Worm (Caenorhabditis elegans): Measurements from ENCODE around the gene ptr-22.

ptr-22 gene

DNA sequence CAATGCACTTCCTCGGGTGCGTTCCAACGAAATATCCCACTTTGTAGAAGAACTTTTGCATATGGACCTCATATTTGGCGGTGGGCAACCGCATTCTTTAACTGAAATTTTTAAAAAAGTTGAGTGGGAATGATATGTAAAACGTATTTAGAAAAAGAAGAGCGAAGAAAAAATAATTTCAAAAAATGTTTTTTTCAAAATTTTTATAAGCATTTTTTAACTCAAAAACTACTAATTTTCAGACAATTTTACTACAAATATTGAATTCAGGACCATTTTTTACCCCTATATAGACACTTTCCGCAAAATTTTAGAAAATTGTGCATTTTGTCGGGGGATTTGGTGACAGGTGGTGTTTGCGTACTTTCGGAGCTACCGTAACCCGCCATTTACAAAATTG lies at the start of gene ptr-22:
Gene ptr-22 (minus strand): TSS at position 101 of the 400 bp plus-strand sequence.
- TF ChIP-seq lin-15B (tag; optimal IDR thresholded peaks at IDR 0.05), result no peak
- TF ChIP-seq skn-1 (tag; optimal IDR thresholded peaks at IDR 0.05), result no peak
- TF ChIP-seq nhr-76 (tag; optimal IDR thresholded peaks at IDR 0.05), result no peak

DNA sequence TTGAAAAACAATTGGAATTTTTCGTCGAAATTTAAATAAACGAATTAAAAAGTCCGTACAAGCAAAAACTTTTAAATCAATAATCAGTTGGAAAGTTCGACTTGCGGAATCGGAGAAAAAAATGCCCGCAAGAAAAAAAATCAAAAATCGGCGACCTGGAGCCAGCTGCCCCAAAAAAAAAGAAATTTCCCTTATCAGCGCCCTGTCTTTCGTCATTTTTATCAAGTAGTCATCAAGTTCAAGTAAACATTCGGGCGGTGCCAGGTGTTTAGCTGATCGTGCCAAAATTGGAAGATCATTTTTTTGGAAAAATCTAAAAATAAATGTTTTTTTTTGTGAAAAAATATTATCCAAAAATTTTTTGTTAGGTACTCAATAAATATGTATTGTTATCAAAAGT lies 47.1 kb upstream of the ptr-22 start:
- TF ChIP-seq elt-2 (tag; optimal IDR thresholded peaks at IDR 0.05) (peak; percentile 75), nhr-28 (tag; optimal IDR thresholded peaks at IDR 0.05) (no peak), pha-4 (tag; optimal IDR thresholded peaks at IDR 0.05) (peak; percentile 35), pqm-1 (tag; optimal IDR thresholded peaks at IDR 0.05) (peak; percentile 24)

ce11 chrV:18977876-18978275 lies 46.7 kb upstream of the ptr-22 start, which contains the start of gene Y39B6A.41:
Gene Y39B6A.41 (minus strand): TSS chrV:18977976.
- no peak for TF ChIP-seq skn-1 (tag; optimal IDR thresholded peaks at IDR 0.05)
- TF ChIP-seq ztf-11 (tag; optimal IDR thresholded peaks at IDR 0.05), result no peak
- TF ChIP-seq ztf-4 (tag; optimal IDR thresholded peaks at IDR 0.05), result no peak
- TF ChIP-seq pqm-1 (tag; optimal IDR thresholded peaks at IDR 0.05), result no peak
- TF ChIP-seq nhr-76 (tag; optimal IDR thresholded peaks at IDR 0.05), result no peak
- no peak for TF ChIP-seq nhr-237 (tag; optimal IDR thresholded peaks at IDR 0.05)
- no peak for TF ChIP-seq mml-1 (tag; optimal IDR thresholded peaks at IDR 0.05)
- TF ChIP-seq jun-1 (tag; optimal IDR thresholded peaks at IDR 0.05), result no peak
- no peak for TF ChIP-seq ceh-28 (tag; optimal IDR thresholded peaks at IDR 0.05)
- TF ChIP-seq fkh-10 (GFP tag; optimal IDR thresholded peaks at IDR 0.05), result no peak
- no peak for TF ChIP-seq nhr-23 (tag; optimal IDR thresholded peaks at IDR 0.05)
- no peak for TF ChIP-seq ceh-16 (tag; optimal IDR thresholded peaks at IDR 0.05)
- TF ChIP-seq fos-1 (tag; optimal IDR thresholded peaks at IDR 0.05), result no peak
- TF ChIP-seq egl-5 (tag; optimal IDR thresholded peaks at IDR 0.05), result no peak
- no peak for TF ChIP-seq ZK546.5 (tag; optimal IDR thresholded peaks at IDR 0.05)
- no peak for TF ChIP-seq nhr-12 (tag; optimal IDR thresholded peaks at IDR 0.05)
- TF ChIP-seq elt-3 (tag; optimal IDR thresholded peaks at IDR 0.05), result no peak

DNA sequence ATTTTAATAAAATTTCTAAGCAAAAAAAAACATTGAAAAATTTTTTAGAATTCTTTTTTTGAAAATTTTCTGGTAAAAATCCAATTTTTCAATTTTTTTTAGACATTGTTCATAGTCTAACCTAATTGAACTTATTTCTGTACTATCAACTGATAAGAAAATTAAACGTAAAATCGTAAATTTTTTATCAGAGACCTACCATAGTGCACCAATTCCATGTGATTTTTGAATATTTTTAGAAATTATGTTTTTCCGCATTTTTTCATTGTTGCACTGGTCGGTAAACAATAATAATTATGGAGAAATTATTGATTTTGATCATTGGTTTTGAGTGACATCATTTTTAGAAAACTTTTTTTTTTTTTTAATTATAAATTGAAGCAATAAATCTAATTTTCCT lies 45.4 kb upstream of the ptr-22 start:
- TF ChIP-seq fos-1 (tag; optimal IDR thresholded peaks at IDR 0.05), result no peak
- no peak for TF ChIP-seq nhr-237 (tag; optimal IDR thresholded peaks at IDR 0.05)
- TF ChIP-seq ceh-9 (tag; optimal IDR thresholded peaks at IDR 0.05), result no peak
- TF ChIP-seq ceh-82 (tag; optimal IDR thresholded peaks at IDR 0.05), result no peak
- no peak for TF ChIP-seq hmg-11 (tag; optimal IDR thresholded peaks at IDR 0.05)
- no peak for TF ChIP-seq elt-1 (tag; optimal IDR thresholded peaks at IDR 0.05)
- no peak for TF ChIP-seq jun-1 (tag; optimal IDR thresholded peaks at IDR 0.05)
- peak; percentile 21 for TF ChIP-seq pha-4 (tag; optimal IDR thresholded peaks at IDR 0.05)
- no peak for TF ChIP-seq unc-62 (GFP tag; optimal IDR thresholded peaks at IDR 0.05)
- TF ChIP-seq nhr-12 (tag; optimal IDR thresholded peaks at IDR 0.05), result no peak
- no peak for TF ChIP-seq ztf-11 (tag; optimal IDR thresholded peaks at IDR 0.05)
- TF ChIP-seq ceh-28 (tag; optimal IDR thresholded peaks at IDR 0.05), result no peak
- TF ChIP-seq elt-2 (tag; optimal IDR thresholded peaks at IDR 0.05), result peak; percentile 57
- TF ChIP-seq fkh-2 (tag; optimal IDR thresholded peaks at IDR 0.05), result no peak
- TF ChIP-seq nhr-11 (tag; optimal IDR thresholded peaks at IDR 0.05), result no peak
- no peak for TF ChIP-seq snpc-4 (tag; optimal IDR thresholded peaks at IDR 0.05)
- TF ChIP-seq pqm-1 (tag; optimal IDR thresholded peaks at IDR 0.05), result peak; percentile 10
- TF ChIP-seq tbx-2 (tag; optimal IDR thresholded peaks at IDR 0.05), result no peak
- TF ChIP-seq nhr-76 (tag; optimal IDR thresholded peaks at IDR 0.05), result no peak
- no peak for TF ChIP-seq ztf-4 (tag; optimal IDR thresholded peaks at IDR 0.05)
- TF ChIP-seq nhr-23 (tag; optimal IDR thresholded peaks at IDR 0.05), result no peak

ce11 chrV:18969590-18970105 lies 38.5 kb upstream of the ptr-22 start, which contains the start of gene Y39B6A.42:
Gene Y39B6A.42 (minus strand): TSS chrV:18969640.
- TF ChIP-seq nfya-1 (tag; optimal IDR thresholded peaks at IDR 0.05; ENCODE audit: insufficient read depth) (no peak), mdl-1 (tag; optimal IDR thresholded peaks at IDR 0.05) (no peak), eor-1 (tag; optimal IDR thresholded peaks at IDR 0.05) (no peak), hmg-11 (tag; optimal IDR thresholded peaks at IDR 0.05) (no peak), nhr-25 (tag; optimal IDR thresholded peaks at IDR 0.05) (no peak), snpc-4 (tag; optimal IDR thresholded peaks at IDR 0.05) (no peak), nhr-11 (tag; optimal IDR thresholded peaks at IDR 0.05) (no peak), ZK546.5 (tag; optimal IDR thresholded peaks at IDR 0.05) (no peak), elt-2 (tag; optimal IDR thresholded peaks at IDR 0.05) (no peak), fos-1 (tag; optimal IDR thresholded peaks at IDR 0.05) (no peak), fkh-2 (tag; optimal IDR thresholded peaks at IDR 0.05) (no peak)
